Worm (Caenorhabditis elegans) whole organism, L1 larva: Measurements from ENCODE around the gene T06F4.1.
A peak's percentile ranks its signal among the peaks of the same experiment; 100 is the strongest.

ENCODE experiments used
- C16A3.4 ChIP-seq: fragments of 150-350 bp; optimal IDR thresholded peaks from 2 replicates; lab custom pipeline; 2014; ENCODE audit warnings: missing biosample characterization, missing genetic modification characterization
- F16B12.6 ChIP-seq: fragments of 150-350 bp; optimal IDR thresholded peaks from 2 replicates; lab custom pipeline; 2014; ENCODE audit warnings: missing biosample characterization, missing genetic modification characterization
- aha-1 ChIP-seq: fragments of 150-350 bp; optimal IDR thresholded peaks from 2 replicates; lab custom pipeline; 2014; ENCODE audit warnings: missing biosample characterization, missing genetic modification characterization
- alr-1 ChIP-seq: fragments of 200-800 bp; sonication (Bioruptor generic); optimal IDR thresholded peaks from 2 replicates; lab custom pipeline; 2018; ENCODE audit warnings: borderline replicate concordance, mild to moderate bottlenecking, missing genetic modification characterization, missing compliant biosample characterization
- aly-2 ChIP-seq: fragments of 150-350 bp; optimal IDR thresholded peaks from 2 replicates; lab custom pipeline; 2014; ENCODE audit warnings: missing biosample characterization, missing genetic modification characterization
- ama-1 ChIP-seq: fragments of 150-350 bp; optimal IDR thresholded peaks from 2 replicates; lab custom pipeline; 2014
- blmp-1 ChIP-seq: fragments of 150-350 bp; optimal IDR thresholded peaks from 2 replicates; lab custom pipeline; 2014; ENCODE audit warnings: missing biosample characterization, missing genetic modification characterization
- ceh-63 ChIP-seq: fragments of 200-800 bp; sonication (Bioruptor generic); optimal IDR thresholded peaks from 2 replicates; lab custom pipeline; 2018; ENCODE audit warnings: mild to moderate bottlenecking, missing genetic modification characterization, missing compliant biosample characterization
- ceh-88 ChIP-seq: fragments of 200-800 bp; sonication (Bioruptor generic); IDR thresholded peaks from 2 replicates; pipeline ENCODE4 v1.3.6; 2022; ENCODE audit warnings: missing genetic modification characterization, missing compliant biosample characterization
- efl-3 ChIP-seq: fragments of 200-800 bp; sonication (Bioruptor generic); optimal IDR thresholded peaks from 2 replicates; lab custom pipeline; 2018; ENCODE audit warnings: mild to moderate bottlenecking, missing genetic modification characterization, missing compliant biosample characterization
- elt-2 ChIP-seq: sonication (generic microtip); optimal IDR thresholded peaks from 2 replicates; lab custom pipeline; 2016; ENCODE audit warnings: missing genetic modification characterization, mild to moderate bottlenecking, inconsistent platforms, missing compliant biosample characterization, missing genetic modification reagents
- ets-5 ChIP-seq: fragments of 200-800 bp; sonication (Bioruptor generic); IDR thresholded peaks from 2 replicates; pipeline ENCODE4 v1.3.6; 2022; ENCODE audit warnings: missing genetic modification characterization, missing compliant biosample characterization
- fkh-10 ChIP-seq: sonication (generic microtip); optimal IDR thresholded peaks from 2 replicates; lab custom pipeline; 2017; ENCODE audit warnings: missing biosample characterization, missing genetic modification reagents, missing genetic modification characterization
- fkh-8 ChIP-seq: sonication (generic microtip); optimal IDR thresholded peaks from 2 replicates; lab custom pipeline; 2016; ENCODE audit warnings: mild to moderate bottlenecking, missing genetic modification characterization, missing compliant biosample characterization
- grh-1 ChIP-seq: fragments of 200-800 bp; sonication (Bioruptor generic); IDR thresholded peaks from 2 replicates; pipeline ENCODE4 v1.3.6; 2022; ENCODE audit warnings: missing genetic modification reagents, missing genetic modification characterization, missing compliant biosample characterization
- hpl-2 ChIP-seq: fragments of 150-350 bp; optimal IDR thresholded peaks from 2 replicates; lab custom pipeline; 2014; ENCODE audit warnings: missing biosample characterization, missing genetic modification reagents, missing genetic modification characterization
- lin-13 ChIP-seq: fragments of 150-350 bp; optimal IDR thresholded peaks from 2 replicates; lab custom pipeline; 2014; ENCODE audit warnings: missing biosample characterization, missing genetic modification reagents, missing genetic modification characterization
- lin-14 ChIP-seq: fragments of 200-800 bp; sonication (Bioruptor generic); optimal IDR thresholded peaks from 2 replicates; lab custom pipeline; 2018; ENCODE audit warnings: mild to moderate bottlenecking, missing genetic modification characterization, moderate library complexity, missing compliant biosample characterization
- lin-35 ChIP-seq, 2 experiments: fragments of 150-350 bp; optimal IDR thresholded peaks; 2 replicates each; lab custom pipeline; 2014; ENCODE audit warnings: missing biosample characterization in 2 of 2, missing genetic modification characterization in 2 of 2, missing genetic modification reagents in 2 of 2
- lsy-2 ChIP-seq, 2 experiments: fragments of 150-350 bp; optimal IDR thresholded peaks; 2 replicates each; lab custom pipeline; 2014; ENCODE audit warnings: missing biosample characterization in 2 of 2, missing genetic modification characterization in 2 of 2
- mdl-1 ChIP-seq, 2 experiments: fragments of 150-350 bp; optimal IDR thresholded peaks; 2 replicates each; lab custom pipeline; 2014 to 2017; ENCODE audit warnings: missing biosample characterization in 2 of 2, missing genetic modification characterization in 2 of 2, inconsistent platforms in 1 of 2
- mef-2 ChIP-seq: fragments of 150-350 bp; optimal IDR thresholded peaks from 2 replicates; lab custom pipeline; 2014; ENCODE audit warnings: missing biosample characterization, missing genetic modification characterization
- mep-1 ChIP-seq: fragments of 150-350 bp; optimal IDR thresholded peaks from 2 replicates; lab custom pipeline; 2014; ENCODE audit warnings: missing biosample characterization, missing genetic modification characterization
- nhr-19 ChIP-seq: fragments of 200-800 bp; sonication (Bioruptor generic); conservative IDR thresholded peaks from 2 replicates; pipeline ENCODE4 v1.3.6; 2022; ENCODE audit warnings: missing genetic modification characterization, missing compliant biosample characterization
- nhr-20 ChIP-seq: sonication (generic microtip); optimal IDR thresholded peaks from 2 replicates; lab custom pipeline; 2016; ENCODE audit warnings: mild to moderate bottlenecking, missing genetic modification characterization, missing compliant biosample characterization
- nhr-47 ChIP-seq: sonication (generic microtip); optimal IDR thresholded peaks from 2 replicates; lab custom pipeline; 2016; ENCODE audit warnings: mild to moderate bottlenecking, missing genetic modification characterization, moderate library complexity, missing compliant biosample characterization
- nhr-71 ChIP-seq: sonication (generic microtip); optimal IDR thresholded peaks from 2 replicates; lab custom pipeline; 2016; ENCODE audit warnings: mild to moderate bottlenecking, missing genetic modification characterization, moderate library complexity, missing compliant biosample characterization
- nhr-77 ChIP-seq: fragments of 150-350 bp; optimal IDR thresholded peaks from 2 replicates; lab custom pipeline; 2014; ENCODE audit warnings: missing biosample characterization, missing genetic modification characterization
- nhr-84 ChIP-seq: sonication (generic microtip); optimal IDR thresholded peaks from 2 replicates; lab custom pipeline; 2017; ENCODE audit warnings: missing biosample characterization, missing genetic modification characterization
- nhr-85 ChIP-seq: sonication (generic microtip); peaks from one replicate; lab custom pipeline; 2016; ENCODE audit warnings: missing genetic modification characterization, inconsistent platforms, missing compliant biosample characterization
- nhr-90 ChIP-seq: sonication (generic microtip); optimal IDR thresholded peaks from 2 replicates; lab custom pipeline; 2016; ENCODE audit warnings: mild to moderate bottlenecking, missing genetic modification characterization, missing compliant biosample characterization; ENCODE audit not compliant: poor library complexity
- pqm-1 ChIP-seq: sonication (generic microtip); optimal IDR thresholded peaks from 3 replicates; lab custom pipeline; 2017; ENCODE audit warnings: missing biosample characterization, missing genetic modification characterization
- skn-1 ChIP-seq: fragments of 150-350 bp; optimal IDR thresholded peaks from 2 replicates; lab custom pipeline; 2014; ENCODE audit warnings: missing biosample characterization, missing genetic modification characterization
- snu-23 ChIP-seq: sonication (generic microtip); optimal IDR thresholded peaks from 2 replicates; lab custom pipeline; 2016; ENCODE audit warnings: missing genetic modification characterization, missing compliant biosample characterization
- sox-4 ChIP-seq: sonication (generic microtip); optimal IDR thresholded peaks from 2 replicates; lab custom pipeline; 2016; ENCODE audit warnings: missing genetic modification characterization, missing compliant biosample characterization
- sup-37 ChIP-seq: fragments of 200-800 bp; sonication (Bioruptor generic); optimal IDR thresholded peaks from 2 replicates; lab custom pipeline; 2018; ENCODE audit warnings: mild to moderate bottlenecking, missing genetic modification characterization, missing compliant biosample characterization
- tbx-2 ChIP-seq: sonication (generic microtip); optimal IDR thresholded peaks from 2 replicates; lab custom pipeline; 2016; ENCODE audit warnings: missing genetic modification characterization, missing compliant biosample characterization
- unc-130 ChIP-seq: fragments of 150-350 bp; optimal IDR thresholded peaks from 2 replicates; lab custom pipeline; 2017; ENCODE audit warnings: missing biosample characterization, missing genetic modification characterization, inconsistent platforms
- unc-98 ChIP-seq: fragments of 200-800 bp; sonication (Bioruptor generic); IDR thresholded peaks from 2 replicates; pipeline ENCODE4 v1.3.6; 2022; ENCODE audit warnings: missing genetic modification characterization, missing compliant biosample characterization
- vab-15 ChIP-seq: sonication (generic microtip); optimal IDR thresholded peaks from 2 replicates; lab custom pipeline; 2017; ENCODE audit warnings: missing genotype, mild to moderate bottlenecking, missing genetic modification characterization, missing compliant biosample characterization
- zip-4 ChIP-seq: fragments of 200-800 bp; sonication (Bioruptor generic); optimal IDR thresholded peaks from 2 replicates; lab custom pipeline; 2018; ENCODE audit warnings: mild to moderate bottlenecking, missing genetic modification characterization, moderate library complexity, missing compliant biosample characterization
- ztf-11 ChIP-seq, 2 experiments: sonication (generic microtip); optimal IDR thresholded peaks; 2 replicates each; lab custom pipeline; 2016 to 2017; ENCODE audit warnings: missing genetic modification characterization in 2 of 2, missing biosample characterization in 1 of 2, missing compliant biosample characterization in 1 of 2

Gene T06F4.1

DNA sequence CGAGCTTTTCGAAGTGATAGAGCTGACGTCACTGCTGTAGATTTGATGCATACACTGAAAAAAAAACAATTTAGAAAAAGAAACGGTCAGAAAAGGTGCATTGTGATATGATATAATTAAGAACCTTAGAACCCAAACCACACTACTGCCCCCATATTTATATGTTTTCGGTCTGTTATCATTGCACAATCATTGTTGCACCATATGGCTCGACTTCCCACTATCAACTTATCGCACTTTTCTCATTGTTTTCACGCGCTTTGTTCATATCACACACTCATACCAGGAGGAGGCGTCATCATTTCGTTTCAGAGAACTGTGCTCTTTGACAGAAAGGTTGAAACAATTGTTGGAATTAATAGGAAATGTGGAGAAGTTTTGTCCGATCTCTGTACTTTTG lies 70.2 kb downstream of the T06F4.1 start (continued):
- TF ChIP-seq nhr-90 (tag; lab: Kevin White, UChicago) (peak; percentile 25), lin-14 (GFP tag; lab: Kevin White, UChicago) (peak; percentile 9), sup-37 (GFP tag; lab: Kevin White, UChicago) (no peak), aly-2 (no peak)

DNA sequence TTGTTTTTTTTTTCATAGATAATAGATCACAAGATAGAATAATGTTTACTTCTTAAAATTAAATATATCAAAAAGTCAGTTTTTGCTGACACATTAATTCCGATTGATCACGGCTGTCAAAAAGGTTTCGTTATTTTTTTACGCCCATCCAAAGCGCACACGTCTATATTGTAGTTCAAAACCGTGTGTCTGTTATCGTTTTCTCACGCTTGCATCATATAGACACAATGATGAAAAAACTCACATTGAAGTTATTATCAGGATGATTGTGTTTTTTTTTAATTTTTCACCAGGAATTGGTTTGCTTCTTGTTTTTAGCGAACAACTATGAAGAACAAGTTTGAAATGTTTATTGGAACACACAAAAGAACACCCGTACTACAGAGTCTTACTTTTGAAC lies 71.4 kb downstream of the T06F4.1 start:
- no peak for TF ChIP-seq fkh-10 (GFP tag; lab: Kevin White, UChicago)
- TF ChIP-seq tbx-2 (tag; lab: Kevin White, UChicago), result peak; percentile 36
- TF ChIP-seq lin-13 (GFP tag; lab: Kevin White, UChicago), result peak; percentile 15
- peak; percentile 95 for TF ChIP-seq elt-2 (tag; lab: Kevin White, UChicago)
- no peak for TF ChIP-seq ama-1
- TF ChIP-seq C16A3.4 (tag; lab: Kevin White, UChicago), result no peak
- TF ChIP-seq lsy-2 (tag; optimal IDR thresholded peaks at IDR 0.05; lab: Kevin White, UChicago), result peak; percentile 14 to 29
- TF ChIP-seq aha-1 (tag; lab: Kevin White, UChicago), result no peak
- no peak for TF ChIP-seq mef-2 (tag; lab: Kevin White, UChicago)
- TF ChIP-seq lin-35 (GFP tag; optimal IDR thresholded peaks at IDR 0.05; lab: Kevin White, UChicago), result peak in 1 of 2 experiments; percentile 17
- TF ChIP-seq nhr-47 (tag; lab: Kevin White, UChicago), result peak; percentile 58
- peak; percentile 88 for TF ChIP-seq hpl-2 (GFP tag; lab: Kevin White, UChicago)
- no peak for TF ChIP-seq F16B12.6
- TF ChIP-seq vab-15 (tag; lab: Kevin White, UChicago), result no peak
- TF ChIP-seq nhr-20 (tag; lab: Kevin White, UChicago), result peak; percentile 66
- no peak for TF ChIP-seq blmp-1
- TF ChIP-seq nhr-71 (tag; lab: Kevin White, UChicago), result peak; percentile 77
- TF ChIP-seq ceh-88, result no peak
- TF ChIP-seq nhr-77, result peak; percentile 10
- TF ChIP-seq nhr-90 (tag; lab: Kevin White, UChicago), result peak; percentile 81
- 0 out of 2 replicates have a peak, but pooled peaks have one; percentile 23 for TF ChIP-seq nhr-19 (GFP tag; lab: Robert Waterston, UW)
- TF ChIP-seq mep-1 (tag; lab: Kevin White, UChicago), result peak; percentile 29
- peak; percentile 45 for TF ChIP-seq snu-23 (GFP tag; lab: Kevin White, UChicago)
- peak; percentile 44 for TF ChIP-seq lin-14 (GFP tag; lab: Kevin White, UChicago)

DNA sequence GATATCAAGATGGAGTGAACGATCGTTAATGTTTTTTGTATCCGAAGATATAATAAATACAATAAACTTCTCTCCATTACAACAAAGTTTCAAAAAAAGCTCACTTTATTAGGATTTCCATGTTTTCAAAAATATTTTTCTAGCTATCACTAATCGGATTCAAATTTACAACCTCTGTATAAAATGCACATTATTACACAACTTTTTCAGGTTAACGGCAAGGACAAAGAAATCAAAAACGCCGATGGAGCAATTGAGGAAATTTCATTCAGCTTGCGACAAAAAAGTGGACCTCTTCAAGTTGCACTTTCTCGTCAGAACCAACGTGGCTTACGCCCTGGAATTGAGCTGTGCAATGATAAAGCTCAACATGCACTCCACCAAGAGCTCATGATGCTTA lies 72.2 kb downstream of the T06F4.1 start:
- TF ChIP-seq mep-1 (tag; lab: Kevin White, UChicago) (no peak), alr-1 (no peak), sox-4 (tag; lab: Kevin White, UChicago) (no peak), unc-130 (tag; lab: Kevin White, UChicago) (no peak), fkh-8 (tag; lab: Kevin White, UChicago) (no peak), nhr-90 (tag; lab: Kevin White, UChicago) (no peak), ztf-11 (tag; optimal IDR thresholded peaks at IDR 0.05; lab: Kevin White, UChicago) (no peak), nhr-85 (no peak), ceh-63 (no peak), pqm-1 (no peak), nhr-19 (GFP tag; lab: Robert Waterston, UW) (no peak), nhr-84 (tag; lab: Kevin White, UChicago) (no peak), ets-5 (GFP tag; lab: Robert Waterston, UW) (no peak), mdl-1 (tag; optimal IDR thresholded peaks at IDR 0.05; lab: Kevin White, UChicago) (no peak), skn-1 (tag; lab: Kevin White, UChicago) (no peak), unc-98 (GFP tag; lab: Robert Waterston, UW) (no peak), nhr-20 (tag; lab: Kevin White, UChicago) (no peak), efl-3 (GFP tag; lab: Kevin White, UChicago) (no peak), zip-4 (GFP tag; lab: Kevin White, UChicago) (no peak), grh-1 (GFP tag; lab: Robert Waterston, UW) (no peak)
